Worm (Caenorhabditis elegans) whole organism, late embryonic: ENCODE results near the gene tax-6.

ENCODE experiments used
- C08G9.2 ChIP-seq: sonication (generic microtip); optimal IDR thresholded peaks from 2 replicates; lab custom pipeline; 2016; ENCODE audit warnings: mild to moderate bottlenecking, missing genetic modification characterization, moderate library complexity, missing compliant biosample characterization
- K02D7.2 ChIP-seq: sonication (generic microtip); optimal IDR thresholded peaks from 2 replicates; lab custom pipeline; 2017; ENCODE audit warnings: mild to moderate bottlenecking, missing genetic modification characterization, missing compliant biosample characterization
- ceh-2 ChIP-seq: sonication (generic microtip); optimal IDR thresholded peaks from 2 replicates; lab custom pipeline; 2016; ENCODE audit warnings: missing genotype, missing genetic modification characterization, missing compliant biosample characterization
- dmd-4 ChIP-seq: sonication (generic microtip); optimal IDR thresholded peaks from 2 replicates; lab custom pipeline; 2016; ENCODE audit warnings: borderline replicate concordance, missing genetic modification characterization, missing compliant biosample characterization
- elt-2 ChIP-seq: sonication (generic microtip); optimal IDR thresholded peaks from 2 replicates; lab custom pipeline; 2016; ENCODE audit warnings: missing genetic modification reagents, missing genetic modification characterization, missing compliant biosample characterization
- gmeb-2 ChIP-seq: sonication (generic microtip); optimal IDR thresholded peaks from 2 replicates; lab custom pipeline; 2016; ENCODE audit warnings: missing genetic modification characterization, inconsistent platforms, missing compliant biosample characterization
- hlh-30 ChIP-seq: sonication (generic microtip); optimal IDR thresholded peaks from 2 replicates; lab custom pipeline; 2017; ENCODE audit warnings: antibody characterized with exemption, missing genetic modification characterization, missing compliant biosample characterization; ENCODE audit not compliant: insufficient read depth
- nhr-11 ChIP-seq: fragments of 150-350 bp; optimal IDR thresholded peaks from 2 replicates; lab custom pipeline; 2014; ENCODE audit warnings: missing biosample characterization, missing genetic modification characterization
- pqm-1 ChIP-seq: sonication (generic microtip); optimal IDR thresholded peaks from 2 replicates; lab custom pipeline; 2016; ENCODE audit warnings: missing genetic modification characterization, missing compliant biosample characterization
- sdc-2 ChIP-seq: sonication (generic microtip); optimal IDR thresholded peaks from 2 replicates; lab custom pipeline; 2016; ENCODE audit warnings: missing genotype, missing genetic modification characterization, missing compliant biosample characterization
- syd-9 ChIP-seq: sonication (generic microtip); optimal IDR thresholded peaks from 2 replicates; lab custom pipeline; 2016; ENCODE audit warnings: mild to moderate bottlenecking, missing genetic modification characterization, moderate library complexity, missing compliant biosample characterization
- tbx-2 ChIP-seq: sonication (generic microtip); optimal IDR thresholded peaks from 2 replicates; lab custom pipeline; 2016; ENCODE audit warnings: missing genetic modification characterization, missing compliant biosample characterization
- unc-42 ChIP-seq: sonication (generic microtip); optimal IDR thresholded peaks from 2 replicates; lab custom pipeline; 2016; ENCODE audit warnings: missing genotype, missing genetic modification characterization, missing compliant biosample characterization

- TF ChIP-seq nhr-11 (tag; lab: Kevin White, UChicago): no peak
- no peak for TF ChIP-seq ceh-2 (tag; lab: Kevin White, UChicago)
- no peak for TF ChIP-seq unc-42
- no peak for TF ChIP-seq tbx-2 (tag; lab: Kevin White, UChicago)
- TF ChIP-seq dmd-4 (tag; lab: Kevin White, UChicago): no peak
- no peak for TF ChIP-seq elt-2 (tag; lab: Kevin White, UChicago)
- no peak for TF ChIP-seq gmeb-2 (tag; lab: Kevin White, UChicago)
- TF ChIP-seq hlh-30: no peak
- no peak for TF ChIP-seq C08G9.2 (tag; lab: Kevin White, UChicago)
- no peak for TF ChIP-seq sdc-2 (tag; lab: Kevin White, UChicago)
- TF ChIP-seq K02D7.2 (tag; lab: Kevin White, UChicago): no peak
- TF ChIP-seq syd-9 (tag; lab: Kevin White, UChicago): no peak
- no peak for TF ChIP-seq pqm-1 (tag; lab: Kevin White, UChicago)
Measured at ce11 chrIV:10457137-10457536, 44.3 kb downstream of the tax-6 start, which contains the start of gene srb-17.
